Fruit fly (Drosophila melanogaster): ENCODE measurements around the gene Tak1.

The Tak1 gene

DNA sequence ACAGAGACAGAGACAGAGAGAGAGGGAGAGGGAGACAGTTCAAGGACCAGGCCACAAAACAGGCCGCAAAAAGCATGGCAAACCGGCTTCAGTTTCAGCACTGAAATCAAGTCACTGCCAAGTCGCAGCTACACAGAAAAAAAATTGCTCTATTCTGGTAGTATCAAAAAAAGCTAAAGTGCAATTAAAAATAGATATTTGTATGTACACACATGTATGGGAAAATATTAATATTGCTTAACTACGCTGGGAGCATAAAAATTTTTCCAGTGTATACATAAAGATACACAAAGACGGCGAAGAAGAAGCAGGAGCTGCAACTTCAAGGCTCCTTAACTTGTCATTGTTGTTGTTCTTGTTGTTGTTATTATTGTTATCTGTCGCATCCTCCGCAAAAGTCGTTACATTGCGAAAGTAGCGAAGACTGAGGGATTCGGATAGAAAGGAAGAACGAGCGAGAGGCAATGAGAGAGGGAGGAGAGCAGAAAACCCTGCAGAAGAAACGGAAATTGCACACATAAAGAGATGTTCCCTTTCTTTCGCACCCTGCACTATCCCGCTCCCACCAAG, 23.6 kb downstream of the Tak1 start (continued):
- TF ChIP-seq B-H2 (GFP tag; optimal IDR thresholded peaks at IDR 0.05) (no peak), CG10321 (GFP tag; IDR thresholded peaks at IDR 0.05) (no peak), Ada2b (GFP tag; IDR thresholded peaks at IDR 0.05) (peak; percentile 23; the same call in 1 of the 2 replicates), gt (GFP tag; IDR thresholded peaks at IDR 0.05) (no peak), CG11456 (GFP tag; IDR thresholded peaks at IDR 0.05) (no peak), mld (GFP tag; IDR thresholded peaks at IDR 0.05; ENCODE audit: partially characterized antibody) (no peak), CG8290 (GFP tag; optimal IDR thresholded peaks at IDR 0.05) (no peak), CG8290 (tag; optimal IDR thresholded peaks at IDR 0.05) (peak in 1 of 2 experiments; percentile 42), CG13287 (GFP tag; IDR thresholded peaks at IDR 0.05; ENCODE audit: partially characterized antibody) (no peak), Dfd (GFP tag; optimal IDR thresholded peaks at IDR 0.05) (no peak), CG14441 (GFP tag; IDR thresholded peaks at IDR 0.05) (0 out of 2 replicates have a peak, but pooled peaks have one; percentile 19), Xbp1 (GFP tag; optimal IDR thresholded peaks at IDR 0.05) (peak; percentile 51), CG13296 (GFP tag; optimal IDR thresholded peaks at IDR 0.05) (no peak), Hand (GFP tag; optimal IDR thresholded peaks at IDR 0.05) (no peak), kay (GFP tag; optimal IDR thresholded peaks at IDR 0.05) (no peak), CG11695 (GFP tag; IDR thresholded peaks at IDR 0.05) (0 out of 3 replicates have a peak, but pooled peaks have one; percentile 41), disco-r (GFP tag; optimal IDR thresholded peaks at IDR 0.05) (no peak), CG4707 (GFP tag; optimal IDR thresholded peaks at IDR 0.05) (no peak), CG7928 (GFP tag; optimal IDR thresholded peaks at IDR 0.05) (no peak), CG6175 (GFP tag; IDR thresholded peaks at IDR 0.05) (no peak), CG2116 (GFP tag; optimal IDR thresholded peaks at IDR 0.05) (no peak), CG10274 (GFP tag; optimal IDR thresholded peaks at IDR 0.05) (no peak), CG9437 (GFP tag; optimal IDR thresholded peaks at IDR 0.05) (no peak), phol (tag; optimal IDR thresholded peaks at IDR 0.05) (no peak), CG1529 (GFP tag; optimal IDR thresholded peaks at IDR 0.05) (no peak), HLH4C (GFP tag; IDR thresholded peaks at IDR 0.05; ENCODE audit: partially characterized antibody) (no peak), croc (GFP tag; conservative IDR thresholded peaks at IDR 0.05) (peak; percentile 19; the same call in 1 of the 3 replicates), ewg (GFP tag; optimal IDR thresholded peaks at IDR 0.05) (peak; percentile 29), CG1602 (GFP tag; optimal IDR thresholded peaks at IDR 0.05) (no peak), Eip74EF (GFP tag; optimal IDR thresholded peaks at IDR 0.05) (no peak), CG3065 (GFP tag; optimal IDR thresholded peaks at IDR 0.05) (no peak), NK7.1 (GFP tag; optimal IDR thresholded peaks at IDR 0.05) (no peak), trh (GFP tag; optimal IDR thresholded peaks at IDR 0.05) (no peak), CG7786 (GFP tag; optimal IDR thresholded peaks at IDR 0.05) (peak; percentile 1), sug (tag; optimal IDR thresholded peaks at IDR 0.05) (no peak), wek (GFP tag; optimal IDR thresholded peaks at IDR 0.05) (no peak), ase (GFP tag; IDR thresholded peaks at IDR 0.05) (no peak), dmrt11E (tag; optimal IDR thresholded peaks at IDR 0.05) (peak; percentile 45), Meics (GFP tag; optimal IDR thresholded peaks at IDR 0.05) (no peak), Bdp1 (GFP tag; optimal IDR thresholded peaks at IDR 0.05) (no peak), CG7372 (GFP tag; IDR thresholded peaks at IDR 0.05) (no peak), dysf (GFP tag; IDR thresholded peaks at IDR 0.05) (peak; percentile 42; the same call in 1 of the 3 replicates), Kr (GFP tag; optimal IDR thresholded peaks at IDR 0.05) (no peak), E2f2 (GFP tag; IDR thresholded peaks at IDR 0.05) (no peak), CG2889 (GFP tag; IDR thresholded peaks at IDR 0.05) (no peak), CG32767 (GFP tag; IDR thresholded peaks at IDR 0.05) (no peak), maf-S (GFP tag; optimal IDR thresholded peaks at IDR 0.05) (peak; percentile 37), CG6654 (GFP tag; optimal IDR thresholded peaks at IDR 0.05) (no peak), CG12299 (tag; optimal IDR thresholded peaks at IDR 0.05) (no peak), Hr39 (optimal IDR thresholded peaks at IDR 0.05) (no peak), abd-A (tag; optimal IDR thresholded peaks at IDR 0.05) (no peak), ken (GFP tag; IDR thresholded peaks at IDR 0.05) (no peak)
